Fruit fly (Drosophila melanogaster) Kc167 (cell line): ENCODE results near the gene djl.

Source experiments
- Myc ChIP-seq: fragments of >200 bp; optimal IDR thresholded peaks from 2 replicates; lab custom pipeline; 2017; ENCODE audit warnings: missing external identifiers
- h ChIP-seq: fragments of >200 bp; optimal IDR thresholded peaks from 3 replicates; lab custom pipeline; 2018; ENCODE audit warnings: missing external identifiers
- insv ChIP-seq: fragments of >200 bp; optimal IDR thresholded peaks from 3 replicates; lab custom pipeline; 2018; ENCODE audit warnings: missing external identifiers
- psq ChIP-seq: fragments of >200 bp; optimal IDR thresholded peaks from 2 replicates; lab custom pipeline; 2017; ENCODE audit warnings: missing external identifiers
- ttk ChIP-seq: sonication (Bioruptor generic); optimal IDR thresholded peaks from 2 replicates; lab custom pipeline; 2017; ENCODE audit warnings: missing external identifiers

DNA sequence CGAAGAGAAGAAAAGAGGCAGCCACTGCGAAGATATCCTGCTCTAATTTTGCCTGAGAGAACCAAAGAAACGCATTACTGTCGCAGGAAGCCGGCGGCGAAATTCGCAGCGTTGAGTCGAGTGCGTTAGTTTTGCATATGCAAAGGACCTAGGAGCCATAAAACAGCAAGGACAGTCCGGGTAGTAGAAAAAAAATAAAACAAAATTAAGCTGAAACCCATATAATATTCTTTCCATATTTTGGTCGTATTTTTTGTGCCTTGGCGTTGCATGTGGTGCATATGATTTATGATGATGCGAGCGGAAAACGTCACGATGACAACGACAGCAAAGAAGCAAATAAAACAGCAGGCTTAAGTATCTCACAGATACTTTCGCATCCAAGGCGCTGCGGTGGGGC, 26.9 kb upstream of the djl start:
- TF ChIP-seq insv (lab: Kevin White, UChicago) (no peak), h (lab: Kevin White, UChicago) (no peak), Myc (lab: Kevin White, UChicago) (no peak), psq (lab: Kevin White, UChicago) (no peak), ttk (no peak)
